Worm (Caenorhabditis elegans) whole organism, L2 larva: ENCODE results near the gene nhr-68.

ENCODE experiments used
- ama-1 ChIP-seq: fragments of 150-350 bp; optimal IDR thresholded peaks from 2 replicates; lab custom pipeline; 2018; ENCODE audit warnings: inconsistent platforms
- blmp-1 ChIP-seq: sonication (generic microtip); optimal IDR thresholded peaks from 2 replicates; lab custom pipeline; 2017; ENCODE audit warnings: missing genetic modification characterization, mild to moderate bottlenecking, missing compliant biosample characterization, antibody characterized with exemption, moderate library complexity; ENCODE audit not compliant: insufficient read depth
- ceh-16 ChIP-seq: fragments of 150-350 bp; optimal IDR thresholded peaks from 2 replicates; lab custom pipeline; 2014; ENCODE audit warnings: missing biosample characterization, missing genetic modification characterization
- ceh-82 ChIP-seq: fragments of 150-350 bp; optimal IDR thresholded peaks from 2 replicates; lab custom pipeline; 2014; ENCODE audit warnings: missing biosample characterization, missing genetic modification characterization
- dmd-4 ChIP-seq: sonication (generic microtip); optimal IDR thresholded peaks from 2 replicates; lab custom pipeline; 2017; ENCODE audit warnings: missing biosample characterization, missing genetic modification characterization
- lin-11 ChIP-seq: fragments of 150-350 bp; sonication (generic microtip); optimal IDR thresholded peaks from 2 replicates; lab custom pipeline; 2014; ENCODE audit warnings: missing biosample characterization, missing genetic modification characterization, inconsistent platforms, mixed read lengths
- nhr-25 ChIP-seq: fragments of 150-350 bp; sonication (generic microtip); optimal IDR thresholded peaks from 3 replicates; lab custom pipeline; 2014; ENCODE audit warnings: missing biosample characterization, missing genetic modification characterization
- skn-1 ChIP-seq: sonication (generic microtip); optimal IDR thresholded peaks from 2 replicates; lab custom pipeline; 2017; ENCODE audit warnings: missing biosample characterization, missing genetic modification characterization
- sma-9 ChIP-seq, 2 experiments: fragments of 150-350 bp in 1 of 2; sonication (generic microtip) in 1 of 2; optimal IDR thresholded peaks; 2 replicates each; lab custom pipeline; 2014 to 2016; ENCODE audit warnings: missing genetic modification characterization in 2 of 2, mild to moderate bottlenecking in 1 of 2, missing biosample characterization in 1 of 2, missing compliant biosample characterization in 1 of 2, missing genetic modification reagents in 1 of 2, moderate library complexity in 1 of 2
- snpc-4 ChIP-seq: fragments of 150-350 bp; optimal IDR thresholded peaks from 2 replicates; lab custom pipeline; 2014; ENCODE audit warnings: missing biosample characterization, missing genetic modification characterization
- unc-62 ChIP-seq: fragments of 150-350 bp; optimal IDR thresholded peaks from 2 replicates; lab custom pipeline; 2014; ENCODE audit warnings: missing biosample characterization, missing genetic modification reagents, missing genetic modification characterization
- zag-1 ChIP-seq: fragments of 150-350 bp; optimal IDR thresholded peaks from 2 replicates; lab custom pipeline; 2014; ENCODE audit warnings: missing biosample characterization, missing genetic modification characterization
- ztf-4 ChIP-seq: fragments of 150-350 bp; optimal IDR thresholded peaks from 2 replicates; lab custom pipeline; 2014; ENCODE audit warnings: missing biosample characterization, missing genetic modification characterization

DNA sequence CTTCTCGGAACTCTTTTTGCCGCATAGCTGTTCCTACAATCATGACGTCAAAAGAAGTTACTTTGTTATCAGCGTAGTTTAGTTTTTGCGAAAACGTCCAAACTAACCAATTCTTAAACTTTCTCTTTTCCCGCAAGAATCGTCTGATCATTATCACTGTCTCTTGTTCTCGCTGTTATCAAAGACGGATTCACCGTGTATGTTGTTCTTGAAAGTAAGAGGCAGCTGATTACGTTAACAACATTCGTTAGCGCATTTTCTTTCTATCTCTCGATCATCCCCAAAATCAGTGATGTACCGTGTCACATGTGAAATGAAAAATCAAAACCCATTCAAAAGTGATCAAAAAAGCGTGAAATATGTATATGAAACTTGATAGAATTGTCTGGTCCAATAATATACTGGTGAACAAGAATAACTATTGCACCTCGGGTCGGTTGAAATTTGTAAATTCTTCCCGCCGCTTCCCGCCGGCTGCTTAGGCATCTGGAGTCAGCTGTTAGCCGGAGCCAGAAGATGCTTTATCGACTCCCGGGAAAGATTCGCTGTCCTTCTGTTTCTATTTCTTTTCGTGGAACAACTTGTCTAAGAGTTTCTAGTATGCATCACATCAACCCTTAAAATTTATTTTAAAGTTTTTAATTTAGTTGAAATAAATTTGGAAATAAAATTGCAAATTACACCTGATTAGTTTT lies 38.6 kb upstream of the nhr-68 start:
- TF ChIP-seq ceh-82 (tag; lab: Kevin White, UChicago) (no peak), skn-1 (no peak), blmp-1 (tag; lab: Kevin White, UChicago) (peak; percentile 96), ceh-16 (tag; lab: Kevin White, UChicago) (no peak), unc-62 (GFP tag; lab: Kevin White, UChicago) (no peak), lin-11 (no peak), nhr-25 (tag; lab: Kevin White, UChicago) (peak; percentile 50), snpc-4 (tag; lab: Kevin White, UChicago) (no peak), dmd-4 (tag; lab: Kevin White, UChicago) (no peak), ztf-4 (tag; lab: Kevin White, UChicago) (no peak), ama-1 (lab: Kevin White, UChicago) (no peak), zag-1 (tag; lab: Kevin White, UChicago) (no peak), sma-9 (GFP tag; optimal IDR thresholded peaks at IDR 0.05; lab: Kevin White, UChicago) (peak; percentile 87), sma-9 (tag; optimal IDR thresholded peaks at IDR 0.05; lab: Kevin White, UChicago) (no peak)
